Worm (Caenorhabditis elegans) whole organism, late embryonic: Measurements from ENCODE around the gene C48B4.12.

Experiments used
- K02D7.2 ChIP-seq: sonication (generic microtip); optimal IDR thresholded peaks from 2 replicates; lab custom pipeline; 2017; ENCODE audit warnings: mild to moderate bottlenecking, missing genetic modification characterization, missing compliant biosample characterization
- ama-1 ChIP-seq: fragments of 150-350 bp; optimal IDR thresholded peaks from 2 replicates; lab custom pipeline; 2014
- ceh-14 ChIP-seq: sonication (generic microtip); optimal IDR thresholded peaks from 2 replicates; lab custom pipeline; 2016; ENCODE audit warnings: missing genotype, missing genetic modification characterization, missing compliant biosample characterization
- ceh-18 ChIP-seq: sonication (generic microtip); optimal IDR thresholded peaks from 2 replicates; lab custom pipeline; 2016; ENCODE audit warnings: missing genetic modification characterization, missing compliant biosample characterization
- ceh-2 ChIP-seq: sonication (generic microtip); optimal IDR thresholded peaks from 2 replicates; lab custom pipeline; 2016; ENCODE audit warnings: missing genotype, missing genetic modification characterization, missing compliant biosample characterization
- ceh-45 ChIP-seq: fragments of 200-800 bp; sonication (Bioruptor generic); IDR thresholded peaks from 2 replicates; pipeline ENCODE4 v1.3.6; 2022; ENCODE audit warnings: missing genetic modification reagents, missing genetic modification characterization, missing compliant biosample characterization
- ceh-48 ChIP-seq: sonication (generic microtip); optimal IDR thresholded peaks from 2 replicates; lab custom pipeline; 2016; ENCODE audit warnings: missing genetic modification characterization, inconsistent platforms, missing compliant biosample characterization
- ceh-6 ChIP-seq: fragments of 200-800 bp; sonication (Bioruptor generic); optimal IDR thresholded peaks from 2 replicates; lab custom pipeline; 2018; ENCODE audit warnings: mild to moderate bottlenecking, missing genetic modification characterization, missing compliant biosample characterization
- che-1 ChIP-seq: sonication (generic microtip); optimal IDR thresholded peaks from 2 replicates; lab custom pipeline; 2016; ENCODE audit warnings: mild to moderate bottlenecking, missing genetic modification characterization, missing compliant biosample characterization
- dve-1 ChIP-seq: sonication (generic microtip); optimal IDR thresholded peaks from 2 replicates; lab custom pipeline; 2017; ENCODE audit warnings: antibody characterized with exemption, mild to moderate bottlenecking, missing genetic modification characterization, missing compliant biosample characterization
- eyg-1 ChIP-seq: sonication (generic microtip); optimal IDR thresholded peaks from 2 replicates; lab custom pipeline; 2016; ENCODE audit warnings: missing genotype, missing genetic modification characterization, missing compliant biosample characterization
- fkh-10 ChIP-seq: fragments of 150-350 bp; optimal IDR thresholded peaks from 2 replicates; lab custom pipeline; 2014; ENCODE audit warnings: missing biosample characterization, missing genetic modification reagents, missing genetic modification characterization
- hlh-15 ChIP-seq: sonication (generic microtip); optimal IDR thresholded peaks from 2 replicates; lab custom pipeline; 2016; ENCODE audit warnings: missing genetic modification characterization, missing compliant biosample characterization
- hlh-8 ChIP-seq: sonication (generic microtip); optimal IDR thresholded peaks from 2 replicates; lab custom pipeline; 2016; ENCODE audit warnings: missing genotype, missing genetic modification characterization, missing compliant biosample characterization
- lim-6 ChIP-seq: sonication (generic microtip); optimal IDR thresholded peaks from 2 replicates; lab custom pipeline; 2016; ENCODE audit warnings: missing genetic modification characterization, missing compliant biosample characterization
- lin-11 ChIP-seq: fragments of 200-800 bp; sonication (Bioruptor generic); optimal IDR thresholded peaks from 2 replicates; lab custom pipeline; 2018; ENCODE audit warnings: mild to moderate bottlenecking, missing genetic modification characterization, missing compliant biosample characterization
- madf-2 ChIP-seq: sonication (generic microtip); optimal IDR thresholded peaks from 2 replicates; lab custom pipeline; 2017; ENCODE audit warnings: missing genetic modification characterization, missing compliant biosample characterization
- mec-3 ChIP-seq: sonication (generic microtip); optimal IDR thresholded peaks from 2 replicates; lab custom pipeline; 2016; ENCODE audit warnings: borderline replicate concordance, missing genetic modification characterization, missing compliant biosample characterization
- nfya-1 ChIP-seq: sonication (generic microtip); optimal IDR thresholded peaks from 2 replicates; lab custom pipeline; 2017; ENCODE audit warnings: missing genetic modification characterization, mild to moderate bottlenecking, missing compliant biosample characterization, antibody characterized with exemption, moderate library complexity
- nhr-232 ChIP-seq: sonication (generic microtip); optimal IDR thresholded peaks from 2 replicates; lab custom pipeline; 2016; ENCODE audit warnings: missing genetic modification characterization, missing compliant biosample characterization
- odd-2 ChIP-seq: sonication (generic microtip); optimal IDR thresholded peaks from 2 replicates; lab custom pipeline; 2017; ENCODE audit warnings: antibody characterized with exemption, mild to moderate bottlenecking, missing genetic modification characterization, missing compliant biosample characterization
- pat-9 ChIP-seq: fragments of 200-800 bp; sonication (Bioruptor generic); optimal IDR thresholded peaks from 2 replicates; lab custom pipeline; 2018; ENCODE audit warnings: mild to moderate bottlenecking, missing genetic modification characterization, moderate library complexity, missing compliant biosample characterization
- pax-1 ChIP-seq: fragments of 150-350 bp; optimal IDR thresholded peaks from 2 replicates; lab custom pipeline; 2014; ENCODE audit warnings: missing biosample characterization, missing genetic modification characterization
- pros-1 ChIP-seq: fragments of 150-350 bp; optimal IDR thresholded peaks from 2 replicates; lab custom pipeline; 2014; ENCODE audit warnings: missing biosample characterization, missing genetic modification reagents, missing genetic modification characterization
- ref-2 ChIP-seq: sonication (generic microtip); optimal IDR thresholded peaks from 2 replicates; lab custom pipeline; 2016; ENCODE audit warnings: missing genetic modification characterization, missing compliant biosample characterization
- rnt-1 ChIP-seq: sonication (generic microtip); optimal IDR thresholded peaks from 2 replicates; lab custom pipeline; 2016; ENCODE audit warnings: missing genetic modification characterization, missing compliant biosample characterization
- sdc-2 ChIP-seq: sonication (generic microtip); optimal IDR thresholded peaks from 2 replicates; lab custom pipeline; 2016; ENCODE audit warnings: missing genotype, missing genetic modification characterization, missing compliant biosample characterization
- sox-2 ChIP-seq: fragments of 200-800 bp; sonication (Bioruptor generic); IDR thresholded peaks from 2 replicates; pipeline ENCODE4 v1.3.6; 2022; ENCODE audit warnings: missing genetic modification reagents, missing genetic modification characterization, missing compliant biosample characterization
- sox-4 ChIP-seq: sonication (generic microtip); optimal IDR thresholded peaks from 2 replicates; lab custom pipeline; 2017; ENCODE audit warnings: mild to moderate bottlenecking, missing genetic modification characterization, inconsistent platforms, missing compliant biosample characterization
- syd-9 ChIP-seq: sonication (generic microtip); optimal IDR thresholded peaks from 2 replicates; lab custom pipeline; 2016; ENCODE audit warnings: mild to moderate bottlenecking, missing genetic modification characterization, moderate library complexity, missing compliant biosample characterization
- tbx-7 ChIP-seq: sonication (generic microtip); optimal IDR thresholded peaks from 2 replicates; lab custom pipeline; 2016; ENCODE audit warnings: missing genotype, missing genetic modification characterization, missing compliant biosample characterization
- ttx-3 ChIP-seq: sonication (generic microtip); optimal IDR thresholded peaks from 2 replicates; lab custom pipeline; 2016; ENCODE audit warnings: missing genetic modification reagents, missing genetic modification characterization, missing compliant biosample characterization
- unc-3 ChIP-seq, 2 experiments: fragments of 200-800 bp in 1 of 2; sonication (Bioruptor generic) in 1 of 2; sonication (generic microtip) in 1 of 2; conservative IDR thresholded peaks in 1 of 2; optimal IDR thresholded peaks in 1 of 2; 2 replicates each; pipeline versions ENCODE4 v1.3.6 to Lab custom; 2016 to 2022; ENCODE audit warnings: missing compliant biosample characterization in 2 of 2, missing genetic modification characterization in 2 of 2, missing genetic modification reagents in 1 of 2
- unc-86 ChIP-seq: sonication (generic microtip); optimal IDR thresholded peaks from 2 replicates; lab custom pipeline; 2016; ENCODE audit warnings: missing genetic modification characterization, missing compliant biosample characterization

Gene C48B4.12

DNA sequence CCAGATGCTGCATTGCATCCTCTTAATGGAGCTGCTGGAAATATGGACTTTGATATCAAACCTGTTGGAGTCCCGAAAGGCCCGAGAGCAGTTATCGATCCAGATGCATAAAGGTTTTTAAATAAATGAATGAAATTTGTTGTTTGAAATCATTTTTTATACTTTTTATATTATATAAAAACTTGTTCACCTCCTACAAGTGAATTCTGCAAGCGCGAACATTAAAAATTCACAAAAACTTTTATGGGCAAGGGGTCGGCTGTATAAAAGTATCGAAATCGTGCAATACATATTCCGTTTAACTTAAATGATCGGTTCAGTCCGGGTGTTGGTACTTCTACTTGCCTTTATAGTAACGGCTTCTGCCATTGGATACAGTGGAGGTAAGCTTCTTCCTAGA is 1.0 kb downstream of the C48B4.12 start, which contains the start of gene F58A4.1:
F58A4.1 (plus strand) TSS at position 301 of the 400 bp plus-strand sequence.
- TF ChIP-seq fkh-10 (GFP tag; lab: Kevin White, UChicago) (no peak), che-1 (tag; lab: Kevin White, UChicago) (no peak), ceh-2 (tag; lab: Kevin White, UChicago) (no peak), eyg-1 (tag; lab: Kevin White, UChicago) (no peak), hlh-15 (tag; lab: Kevin White, UChicago) (no peak), lim-6 (tag; lab: Kevin White, UChicago) (no peak), unc-86 (tag; lab: Kevin White, UChicago) (no peak), madf-2 (no peak), pros-1 (tag; lab: Kevin White, UChicago) (no peak)
- TF ChIP-seq, all 69 proteins: peak for 0

ce11 chrIII:9600645-9601044 is 3.5 kb downstream of the C48B4.12 start, which contains the start of gene F58A4.2:
Gene F58A4.2, minus strand, starts transcription at chrIII:9600745.
- TF ChIP-seq hlh-8 (tag; lab: Kevin White, UChicago): no peak
- no peak for TF ChIP-seq syd-9 (tag; lab: Kevin White, UChicago)
- no peak for TF ChIP-seq ama-1 (lab: Kevin White, UChicago)
- no peak for TF ChIP-seq lin-11 (tag; lab: Kevin White, UChicago)
- no peak for TF ChIP-seq unc-86 (tag; lab: Kevin White, UChicago)
- no peak for TF ChIP-seq odd-2 (tag; lab: Kevin White, UChicago)
- no peak for TF ChIP-seq rnt-1
- no peak for TF ChIP-seq ceh-18
- no peak for TF ChIP-seq madf-2
- TF ChIP-seq ceh-45 (GFP tag; lab: Robert Waterston, UW): no peak
- no peak for TF ChIP-seq ceh-14 (tag; lab: Kevin White, UChicago)
- TF ChIP-seq ref-2 (tag; lab: Kevin White, UChicago): no peak
- TF ChIP-seq dve-1 (tag; lab: Kevin White, UChicago): no peak
- no peak for TF ChIP-seq ceh-48 (tag; lab: Kevin White, UChicago)
- no peak for TF ChIP-seq pat-9 (tag; lab: Kevin White, UChicago)
- no peak for TF ChIP-seq unc-3 (GFP tag; conservative IDR thresholded peaks at IDR 0.05; lab: Robert Waterston, UW)
- no peak for TF ChIP-seq unc-3 (tag; optimal IDR thresholded peaks at IDR 0.05; lab: Kevin White, UChicago)
- no peak for TF ChIP-seq eyg-1 (tag; lab: Kevin White, UChicago)
- TF ChIP-seq ceh-6 (GFP tag; lab: Kevin White, UChicago): no peak

- TF ChIP-seq ttx-3 (no peak), sox-4 (tag; lab: Kevin White, UChicago) (no peak), K02D7.2 (tag; lab: Kevin White, UChicago) (no peak), nfya-1 (tag; lab: Kevin White, UChicago) (no peak), ceh-2 (tag; lab: Kevin White, UChicago) (no peak), che-1 (tag; lab: Kevin White, UChicago) (no peak), eyg-1 (tag; lab: Kevin White, UChicago) (no peak), pax-1 (tag; lab: Kevin White, UChicago) (no peak), sox-2 (GFP tag; lab: Robert Waterston, UW) (no peak), lim-6 (tag; lab: Kevin White, UChicago) (no peak), hlh-15 (tag; lab: Kevin White, UChicago) (no peak), mec-3 (tag; lab: Kevin White, UChicago) (no peak), nhr-232 (tag; lab: Kevin White, UChicago) (no peak), rnt-1 (no peak)
- TF ChIP-seq, all 69 proteins: peak for 0
Measured at ce11 chrIII:9608650-9609049, 11.5 kb downstream of the C48B4.12 start, which contains the start of gene clec-161. Gene clec-161, minus strand, starts transcription at chrIII:9608750.

ce11 chrIII:9612097-9612496 is 15.0 kb downstream of the C48B4.12 start, which contains the start of gene bbs-4:
Gene bbs-4, minus strand, starts transcription at chrIII:9612197.
- TF ChIP-seq sdc-2 (no peak), tbx-7 (tag; lab: Kevin White, UChicago) (no peak)
